Worm (Caenorhabditis elegans) whole organism, young adult: Measurements from ENCODE around the gene R11D1.7.

ENCODE experiments used
- B0035.1 ChIP-seq: sonication (generic microtip); optimal IDR thresholded peaks from 2 replicates; lab custom pipeline; 2016; ENCODE audit warnings: missing genetic modification characterization, mild to moderate bottlenecking, missing compliant biosample characterization, missing genotype, missing genetic modification reagents
- athp-1 ChIP-seq: sonication (generic microtip); optimal IDR thresholded peaks from 2 replicates; lab custom pipeline; 2017; ENCODE audit warnings: mild to moderate bottlenecking, missing genetic modification characterization, missing compliant biosample characterization
- lin-54 ChIP-seq: fragments of 200-800 bp; sonication (Bioruptor generic); optimal IDR thresholded peaks from 2 replicates; lab custom pipeline; 2018; ENCODE audit warnings: mild to moderate bottlenecking, missing genetic modification characterization, missing compliant biosample characterization
- nhr-80 ChIP-seq: sonication (generic microtip); optimal IDR thresholded peaks from 2 replicates; lab custom pipeline; 2016; ENCODE audit warnings: missing genetic modification characterization, missing compliant biosample characterization
- snpc-1.1 ChIP-seq: sonication (generic microtip); optimal IDR thresholded peaks from 2 replicates; lab custom pipeline; 2017; ENCODE audit warnings: missing genetic modification characterization, mild to moderate bottlenecking, missing compliant biosample characterization, antibody characterized with exemption, moderate library complexity, missing genotype, missing genetic modification reagents; ENCODE audit not compliant: insufficient read depth
- zfh-2 ChIP-seq: fragments of 200-800 bp; sonication (Bioruptor generic); conservative IDR thresholded peaks from 2 replicates; pipeline ENCODE4 v1.3.6; 2022; ENCODE audit warnings: missing genetic modification reagents, missing genetic modification characterization, missing compliant biosample characterization
- ztf-28 ChIP-seq: fragments of 200-800 bp; sonication (Bioruptor generic); IDR thresholded peaks from 2 replicates; pipeline ENCODE4 v1.3.6; 2022; ENCODE audit warnings: missing genetic modification reagents, missing genetic modification characterization, missing compliant biosample characterization

DNA sequence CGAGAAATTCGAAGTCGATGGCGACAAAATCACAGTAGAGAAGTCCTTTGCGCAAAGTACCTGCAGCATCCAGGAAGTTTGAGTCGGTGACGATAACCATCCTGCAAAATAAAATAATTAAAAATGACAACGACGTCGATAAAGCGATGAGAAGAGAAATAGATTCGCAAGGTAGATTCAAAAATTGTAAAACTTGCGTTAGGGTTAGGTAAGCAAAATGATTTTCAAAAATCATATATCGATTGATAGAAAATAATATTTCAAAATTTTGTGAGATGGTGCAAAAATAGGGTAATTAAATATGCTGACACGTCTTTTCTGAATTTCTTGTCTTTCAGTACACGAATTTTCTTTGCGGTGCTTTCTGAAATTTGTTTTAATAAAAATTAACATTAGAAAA lies 24.7 kb upstream of the R11D1.7 start, which contains the start of gene parn-1:
- TF ChIP-seq zfh-2 (no peak), athp-1 (tag; lab: Kevin White, UChicago) (no peak), B0035.1 (tag; lab: Kevin White, UChicago) (no peak), nhr-80 (no peak), snpc-1.1 (tag; lab: Kevin White, UChicago) (no peak), ztf-28 (GFP tag; lab: Robert Waterston, UW) (no peak), lin-54 (GFP tag; lab: Kevin White, UChicago) (no peak)
